Fruit fly (Drosophila melanogaster) whole organism, embryonic: ENCODE results near the gene HP1b.
A peak's percentile ranks its signal among the peaks of the same experiment; 100 is the strongest.

Experiments
- Asciz ChIP-seq: fragments of 200-800 bp; sonication (Bioruptor generic); optimal IDR thresholded peaks from 2 replicates; lab custom pipeline; 2017; ENCODE audit warnings: missing biosample characterization, mild to moderate bottlenecking, missing genetic modification characterization, missing genetic modification reagents
- BtbVII ChIP-seq: fragments of 200-800 bp; sonication (Bioruptor generic); optimal IDR thresholded peaks from 3 replicates; lab custom pipeline; 2017; ENCODE audit warnings: missing biosample characterization, mild to moderate bottlenecking, missing genetic modification characterization
- CG11560 ChIP-seq: fragments of 200-800 bp; sonication (Bioruptor generic); IDR thresholded peaks from 3 replicates; pipeline ENCODE4 v1.3.6; 2022; ENCODE audit warnings: missing biosample characterization, missing genetic modification characterization
- CG13123 ChIP-seq: fragments of 200-800 bp; sonication (Bioruptor generic); optimal IDR thresholded peaks from 2 replicates; lab custom pipeline; 2016; ENCODE audit warnings: missing biosample characterization, missing genetic modification characterization
- CG13296 ChIP-seq: fragments of 200-800 bp; sonication (Bioruptor generic); optimal IDR thresholded peaks from 3 replicates; lab custom pipeline; 2018; ENCODE audit warnings: missing biosample characterization, mild to moderate bottlenecking, missing genetic modification characterization
- CG13424 ChIP-seq: fragments of 200-800 bp; sonication (Bioruptor generic); optimal IDR thresholded peaks from 2 replicates; lab custom pipeline; 2019; ENCODE audit warnings: missing biosample characterization, mild to moderate bottlenecking, missing genetic modification characterization, moderate library complexity
- CG14014 ChIP-seq: fragments of 200-800 bp; sonication (Bioruptor generic); IDR thresholded peaks from 2 replicates; pipeline ENCODE4 v1.3.6; 2022; ENCODE audit warnings: missing biosample characterization, missing genetic modification characterization
- CG15269 ChIP-seq: fragments of 200-800 bp; sonication (Bioruptor generic); optimal IDR thresholded peaks from 2 replicates; lab custom pipeline; 2018; ENCODE audit warnings: missing biosample characterization, mild to moderate bottlenecking, missing genetic modification characterization, moderate library complexity
- CG17361 ChIP-seq: fragments of 200-800 bp; sonication (Bioruptor generic); IDR thresholded peaks from 3 replicates; pipeline ENCODE4 v1.3.6; 2022; ENCODE audit warnings: missing biosample characterization, missing genetic modification characterization
- CG18619 ChIP-seq: fragments of 200-800 bp; sonication (Bioruptor generic); optimal IDR thresholded peaks from 3 replicates; lab custom pipeline; 2017; ENCODE audit warnings: missing biosample characterization, mild to moderate bottlenecking, missing genetic modification characterization
- CG2116 ChIP-seq: fragments of 200-800 bp; sonication (Bioruptor generic); optimal IDR thresholded peaks from 3 replicates; lab custom pipeline; 2018; ENCODE audit warnings: missing biosample characterization, mild to moderate bottlenecking, missing genetic modification characterization
- CG2889 ChIP-seq: fragments of 200-800 bp; sonication (Bioruptor generic); IDR thresholded peaks from 3 replicates; pipeline ENCODE4 v1.3.6; 2022; ENCODE audit warnings: missing biosample characterization, missing genetic modification characterization
- CG32767 ChIP-seq: fragments of 200-800 bp; sonication (Bioruptor generic); IDR thresholded peaks from 2 replicates; pipeline ENCODE4 v1.3.6; 2022; ENCODE audit warnings: missing biosample characterization, missing genetic modification characterization
- CG3407 ChIP-seq: fragments of 200-800 bp; sonication (Bioruptor generic); optimal IDR thresholded peaks from 2 replicates; lab custom pipeline; 2018; ENCODE audit warnings: missing biosample characterization, mild to moderate bottlenecking, missing genetic modification characterization
- CG4820 ChIP-seq: fragments of 200-800 bp; sonication (Bioruptor generic); optimal IDR thresholded peaks from 3 replicates; lab custom pipeline; 2016; ENCODE audit warnings: missing biosample characterization, missing genetic modification characterization
- CG6175 ChIP-seq: fragments of 200-800 bp; sonication (Bioruptor generic); IDR thresholded peaks from 3 replicates; pipeline ENCODE4 v1.3.6; 2022; ENCODE audit warnings: missing biosample characterization, missing genetic modification characterization
- CG6791 ChIP-seq: fragments of 200-800 bp; sonication (Bioruptor generic); IDR thresholded peaks from 3 replicates; pipeline ENCODE4 v1.3.6; 2022; ENCODE audit warnings: missing biosample characterization, missing genetic modification characterization; ENCODE audit not compliant: partially characterized antibody
- CG7987 ChIP-seq: fragments of 200-800 bp; sonication (Bioruptor generic); optimal IDR thresholded peaks from 2 replicates; lab custom pipeline; 2018; ENCODE audit warnings: missing biosample characterization, mild to moderate bottlenecking, missing genetic modification characterization, moderate library complexity
- CG8924 ChIP-seq: fragments of 200-800 bp; optimal IDR thresholded peaks from 3 replicates; lab custom pipeline; 2019; ENCODE audit warnings: missing biosample characterization, mild to moderate bottlenecking, missing genetic modification characterization, moderate library complexity
- CG9215 ChIP-seq: fragments of 200-800 bp; sonication (Bioruptor generic); IDR thresholded peaks from 2 replicates; pipeline ENCODE4 v1.3.6; 2022; ENCODE audit warnings: missing biosample characterization, missing genetic modification characterization
- CrebB ChIP-seq: fragments of 200-800 bp; sonication (Bioruptor generic); optimal IDR thresholded peaks from 3 replicates; lab custom pipeline; 2018; ENCODE audit warnings: missing biosample characterization, mild to moderate bottlenecking, missing genetic modification characterization
- HHEX ChIP-seq: fragments of 200-800 bp; sonication (Bioruptor generic); optimal IDR thresholded peaks from 3 replicates; lab custom pipeline; 2017; ENCODE audit warnings: missing biosample characterization, mild to moderate bottlenecking, missing genetic modification characterization, missing genetic modification reagents
- HmgD ChIP-seq: fragments of 200-800 bp; sonication (Bioruptor generic); optimal IDR thresholded peaks from 3 replicates; lab custom pipeline; 2016; ENCODE audit warnings: missing biosample characterization, missing genetic modification characterization
- Hr39 ChIP-seq: fragments of >200 bp; optimal IDR thresholded peaks from 2 replicates; lab custom pipeline; 2017
- Hr78 ChIP-seq, 2 experiments: fragments of 200-800 bp in 1 of 2; fragments of >200 bp in 1 of 2; sonication (Bioruptor generic) in 1 of 2; optimal IDR thresholded peaks; 2 replicates each; lab custom pipeline; 2017 to 2019; ENCODE audit warnings: missing biosample characterization in 2 of 2, missing genetic modification characterization in 2 of 2, mild to moderate bottlenecking in 1 of 2, moderate library complexity in 1 of 2
- Mrtf ChIP-seq: fragments of 200-800 bp; sonication (Bioruptor generic); IDR thresholded peaks from 3 replicates; pipeline ENCODE4 v1.3.6; 2022; ENCODE audit warnings: missing biosample characterization, missing genetic modification characterization
- Myb ChIP-seq: fragments of 200-800 bp; sonication (Bioruptor generic); optimal IDR thresholded peaks from 2 replicates; lab custom pipeline; 2016; ENCODE audit warnings: missing biosample characterization, missing genetic modification characterization
- Xbp1 ChIP-seq: fragments of 200-800 bp; sonication (Bioruptor generic); optimal IDR thresholded peaks from 3 replicates; lab custom pipeline; 2016; ENCODE audit warnings: missing biosample characterization, mild to moderate bottlenecking, missing genetic modification characterization
- YL-1 ChIP-seq: fragments of 200-800 bp; sonication (Bioruptor generic); optimal IDR thresholded peaks from 3 replicates; lab custom pipeline; 2017; ENCODE audit warnings: missing biosample characterization, mild to moderate bottlenecking, missing genetic modification characterization
- chif ChIP-seq, 2 experiments: fragments of 200-800 bp; sonication (Bioruptor generic); optimal IDR thresholded peaks; 3 replicates each; lab custom pipeline; 2016; ENCODE audit warnings: missing biosample characterization in 2 of 2, missing genetic modification characterization in 2 of 2
- chinmo ChIP-seq: fragments of 200-800 bp; sonication (Bioruptor generic); IDR thresholded peaks from 4 replicates; pipeline ENCODE4 v1.3.6; 2022; ENCODE audit warnings: missing biosample characterization, missing genetic modification characterization; ENCODE audit not compliant: partially characterized antibody
- crc ChIP-seq: fragments of 200-800 bp; sonication (Bioruptor generic); optimal IDR thresholded peaks from 2 replicates; lab custom pipeline; 2016; ENCODE audit warnings: missing biosample characterization, missing genetic modification characterization
- dan ChIP-seq: fragments of 200-800 bp; sonication (Bioruptor generic); IDR thresholded peaks from 2 replicates; pipeline ENCODE4 v1.3.6; 2022; ENCODE audit warnings: missing biosample characterization, missing genetic modification characterization
- disco-r ChIP-seq: fragments of 200-800 bp; sonication (Bioruptor generic); optimal IDR thresholded peaks from 2 replicates; lab custom pipeline; 2016; ENCODE audit warnings: missing biosample characterization, missing genetic modification characterization
- dysf ChIP-seq: fragments of 200-800 bp; sonication (Bioruptor generic); IDR thresholded peaks from 3 replicates; pipeline ENCODE4 v1.3.6; 2022; ENCODE audit warnings: missing biosample characterization, missing genetic modification characterization
- emc ChIP-seq: fragments of 200-800 bp; sonication (Bioruptor generic); optimal IDR thresholded peaks from 2 replicates; lab custom pipeline; 2016; ENCODE audit warnings: missing biosample characterization, missing genetic modification characterization
- exex ChIP-seq: fragments of 200-800 bp; sonication (Bioruptor generic); optimal IDR thresholded peaks from 4 replicates; lab custom pipeline; 2018; ENCODE audit warnings: missing biosample characterization, mild to moderate bottlenecking, missing genetic modification characterization, moderate library complexity
- eyg ChIP-seq: fragments of 200-800 bp; sonication (Bioruptor generic); optimal IDR thresholded peaks from 3 replicates; lab custom pipeline; 2016; ENCODE audit warnings: missing biosample characterization, missing genetic modification characterization
- fd102C ChIP-seq: fragments of 200-800 bp; sonication (Bioruptor generic); optimal IDR thresholded peaks from 2 replicates; lab custom pipeline; 2018; ENCODE audit warnings: missing biosample characterization, mild to moderate bottlenecking, missing genetic modification characterization, moderate library complexity
- fru ChIP-seq: fragments of >200 bp; optimal IDR thresholded peaks from 2 replicates; lab custom pipeline; 2017
- hth ChIP-seq: fragments of >200 bp; optimal IDR thresholded peaks from 2 replicates; lab custom pipeline; 2017; ENCODE audit warnings: inconsistent platforms
- kay ChIP-seq: fragments of 200-800 bp; sonication (Bioruptor generic); optimal IDR thresholded peaks from 2 replicates; lab custom pipeline; 2016; ENCODE audit warnings: missing biosample characterization, missing genetic modification characterization
- kni ChIP-seq: fragments of 200-800 bp; sonication (Bioruptor generic); optimal IDR thresholded peaks from 3 replicates; lab custom pipeline; 2017; ENCODE audit warnings: mild to moderate bottlenecking, missing biosample characterization, missing genetic modification reagents, missing genetic modification characterization
- lmd ChIP-seq: fragments of 200-800 bp; sonication (Bioruptor generic); IDR thresholded peaks from 2 replicates; pipeline ENCODE4 v1.3.6; 2022; ENCODE audit warnings: missing biosample characterization, missing genetic modification characterization
- nmo ChIP-seq: fragments of 200-800 bp; sonication (Bioruptor generic); optimal IDR thresholded peaks from 2 replicates; lab custom pipeline; 2018; ENCODE audit warnings: missing biosample characterization, mild to moderate bottlenecking, missing genetic modification characterization, moderate library complexity
- onecut ChIP-seq: fragments of 200-800 bp; sonication (Bioruptor generic); IDR thresholded peaks from 2 replicates; pipeline ENCODE4 v1.3.6; 2022; ENCODE audit warnings: missing biosample characterization, missing genetic modification characterization
- psq ChIP-seq: fragments of 200-800 bp; sonication (Bioruptor generic); optimal IDR thresholded peaks from 2 replicates; lab custom pipeline; 2017; ENCODE audit warnings: missing biosample characterization, missing genetic modification characterization
- seq ChIP-seq: fragments of 200-800 bp; sonication (Bioruptor generic); IDR thresholded peaks from 2 replicates; pipeline ENCODE4 v1.3.6; 2022; ENCODE audit warnings: missing biosample characterization, missing genetic modification characterization
- sim ChIP-seq: fragments of 200-800 bp; sonication (Bioruptor generic); IDR thresholded peaks from 2 replicates; pipeline ENCODE4 v1.3.6; 2022; ENCODE audit warnings: missing biosample characterization, missing genetic modification characterization
- slou ChIP-seq: fragments of 200-800 bp; sonication (Bioruptor generic); optimal IDR thresholded peaks from 3 replicates; lab custom pipeline; 2016; ENCODE audit warnings: missing biosample characterization, missing genetic modification characterization
- zen2 ChIP-seq: fragments of 200-800 bp; sonication (Bioruptor generic); IDR thresholded peaks from 3 replicates; pipeline ENCODE4 v1.3.6; 2022; ENCODE audit warnings: missing biosample characterization, missing genetic modification characterization; ENCODE audit not compliant: partially characterized antibody
- zf30C ChIP-seq: fragments of 200-800 bp; sonication (Bioruptor generic); optimal IDR thresholded peaks from 3 replicates; lab custom pipeline; 2018; ENCODE audit warnings: missing biosample characterization, mild to moderate bottlenecking, missing genetic modification characterization

Gene HP1b

DNA sequence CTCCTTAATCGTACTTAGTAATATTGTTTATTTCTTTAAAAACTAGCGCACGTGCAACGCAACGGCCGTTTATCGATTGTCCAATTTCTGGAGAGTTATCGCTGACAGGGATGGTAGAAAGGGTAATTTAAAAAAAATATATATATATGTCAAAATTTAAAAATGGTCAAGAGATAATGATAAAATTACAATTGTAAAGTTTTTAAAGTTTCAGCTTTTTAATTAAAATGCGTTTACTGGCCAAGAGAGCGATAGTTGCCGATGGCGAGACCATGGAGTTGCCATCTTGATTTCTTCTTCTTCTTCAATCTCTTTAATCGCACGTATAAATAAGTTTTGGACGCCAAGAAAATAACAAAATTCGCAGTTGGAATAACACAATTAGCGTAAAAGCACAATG, at the start of gene HP1b, which contains the start of gene CG7246 (continued):
- no peak for TF ChIP-seq fd102C
- TF ChIP-seq CrebB (tag; lab: Kevin White, UChicago), result no peak
- TF ChIP-seq CG13296, result peak; percentile 63
- TF ChIP-seq zf30C (GFP tag; lab: Kevin White, UChicago), result no peak
- 0 out of 2 replicates have a peak, but pooled peaks have one; percentile 34 for TF ChIP-seq seq (GFP tag; lab: Robert Waterston, UW)
- peak; percentile 47 for TF ChIP-seq CG18619 (GFP tag; lab: Kevin White, UChicago)
- peak; percentile 57 for TF ChIP-seq HHEX (GFP tag; lab: Kevin White, UChicago)
- TF ChIP-seq dan (GFP tag; lab: Robert Waterston, UW), result peak; percentile 8; the same call in 1 of the 2 replicates
- no peak for TF ChIP-seq eyg (GFP tag; lab: Kevin White, UChicago)
- TF ChIP-seq CG17361, result peak; percentile 75
- peak; percentile 47 for TF ChIP-seq CG13123 (GFP tag; lab: Kevin White, UChicago)
- TF ChIP-seq nmo (GFP tag; lab: Kevin White, UChicago), result peak; percentile 77
- 0 out of 2 replicates have a peak, but pooled peaks have one; percentile 38 for TF ChIP-seq CG32767 (GFP tag; lab: Robert Waterston, UW)
- no peak for TF ChIP-seq Asciz (GFP tag; lab: Kevin White, UChicago)
- TF ChIP-seq dysf, result peak; percentile 74
- TF ChIP-seq emc (GFP tag; lab: Kevin White, UChicago), result no peak
- no peak for TF ChIP-seq fru (lab: Kevin White, UChicago)
- peak; percentile 84 for TF ChIP-seq CG2116 (GFP tag; lab: Kevin White, UChicago)
- TF ChIP-seq CG14014 (GFP tag; lab: Robert Waterston, UW), result peak; percentile 75
- TF ChIP-seq Myb (GFP tag; lab: Kevin White, UChicago), result peak; percentile 53
- TF ChIP-seq HmgD (GFP tag; lab: Kevin White, UChicago), result no peak
- TF ChIP-seq chinmo (GFP tag; lab: Robert Waterston, UW), result no peak
- no peak for TF ChIP-seq crc
- peak; percentile 54 for TF ChIP-seq CG4820 (GFP tag; lab: Kevin White, UChicago)
- TF ChIP-seq exex (tag; lab: Kevin White, UChicago), result peak; percentile 49
- peak; percentile 22 to 53 for TF ChIP-seq chif (GFP tag; optimal IDR thresholded peaks at IDR 0.05; lab: Kevin White, UChicago)
- peak; percentile 56; the same call in 2 of the 3 replicates for TF ChIP-seq CG2889 (GFP tag; lab: Robert Waterston, UW)
- no peak for TF ChIP-seq disco-r
- peak; percentile 40; the same call in 1 of the 3 replicates for TF ChIP-seq CG11560 (tag; lab: Robert Waterston, UW)
- TF ChIP-seq psq (GFP tag; lab: Kevin White, UChicago), result no peak
- peak; percentile 8; the same call in 1 of the 3 replicates for TF ChIP-seq Mrtf (GFP tag; lab: Robert Waterston, UW)
- no peak for TF ChIP-seq kni (GFP tag; lab: Kevin White, UChicago)
- TF ChIP-seq Hr39 (lab: Kevin White, UChicago), result no peak
- peak; percentile 54 for TF ChIP-seq YL-1 (GFP tag; lab: Kevin White, UChicago)
- peak; percentile 71 for TF ChIP-seq lmd (GFP tag; lab: Robert Waterston, UW)
- TF ChIP-seq zen2 (GFP tag; lab: Robert Waterston, UW), result peak; percentile 54; the same call in 1 of the 3 replicates
- TF ChIP-seq CG7987, result peak; percentile 44
- TF ChIP-seq hth, result no peak
- TF ChIP-seq CG6791 (GFP tag; lab: Robert Waterston, UW), result peak; percentile 58; the same call in 1 of the 3 replicates
- TF ChIP-seq CG15269 (tag; lab: Kevin White, UChicago), result peak; percentile 69
- peak; percentile 50 for TF ChIP-seq BtbVII (GFP tag; lab: Kevin White, UChicago)
- peak; percentile 41 for TF ChIP-seq CG3407
- peak; percentile 27 for TF ChIP-seq kay
- TF ChIP-seq CG6175 (GFP tag; lab: Robert Waterston, UW), result 0 out of 3 replicates have a peak, but pooled peaks have one; percentile 16
- no peak for TF ChIP-seq onecut (GFP tag; lab: Robert Waterston, UW)
- TF ChIP-seq CG13424 (tag; lab: Kevin White, UChicago), result peak; percentile 72
- peak; percentile 71 for TF ChIP-seq CG9215
- no peak for TF ChIP-seq Hr78 (GFP tag; optimal IDR thresholded peaks at IDR 0.05; lab: Kevin White, UChicago)
- TF ChIP-seq CG8924 (tag; lab: Kevin White, UChicago), result peak; percentile 72
- TF ChIP-seq Xbp1 (GFP tag; lab: Kevin White, UChicago), result peak; percentile 78
- no peak for TF ChIP-seq sim
- peak; percentile 48 for TF ChIP-seq slou (GFP tag; lab: Kevin White, UChicago)
